Worm (Caenorhabditis elegans) whole organism, L1 larva: Measurements from ENCODE around the gene cpna-4.

Source experiments
- ama-1 ChIP-seq: fragments of 150-350 bp; optimal IDR thresholded peaks from 2 replicates; lab custom pipeline; 2014
- ceh-82 ChIP-seq, 3 experiments: fragments of 150-350 bp in 1 of 3; sonication (generic microtip) in 2 of 3; optimal IDR thresholded peaks; 2 replicates each; lab custom pipeline; 2014 to 2017; ENCODE audit warnings: missing biosample characterization in 3 of 3, missing genetic modification characterization in 3 of 3
- elt-3 ChIP-seq, 6 experiments: fragments of 150-350 bp in 1 of 6; sonication (generic microtip); optimal IDR thresholded peaks; 2 replicates each; lab custom pipeline; 2017 to 2018; ENCODE audit warnings: missing biosample characterization in 6 of 6, missing genetic modification characterization in 6 of 6, inconsistent platforms in 1 of 6
- lin-35 ChIP-seq, 2 experiments: fragments of 150-350 bp; optimal IDR thresholded peaks; 2 replicates each; lab custom pipeline; 2014; ENCODE audit warnings: missing biosample characterization in 2 of 2, missing genetic modification characterization in 2 of 2, missing genetic modification reagents in 2 of 2
- lir-3 ChIP-seq: sonication (generic microtip); optimal IDR thresholded peaks from 2 replicates; lab custom pipeline; 2016; ENCODE audit warnings: mild to moderate bottlenecking, missing genetic modification characterization, moderate library complexity, missing compliant biosample characterization; ENCODE audit not compliant: poor library complexity
- nhr-77 ChIP-seq: fragments of 150-350 bp; optimal IDR thresholded peaks from 2 replicates; lab custom pipeline; 2014; ENCODE audit warnings: missing biosample characterization, missing genetic modification characterization
- nhr-85 ChIP-seq: sonication (generic microtip); peaks from one replicate; lab custom pipeline; 2016; ENCODE audit warnings: missing genetic modification characterization, inconsistent platforms, missing compliant biosample characterization
- skn-1 ChIP-seq: fragments of 150-350 bp; optimal IDR thresholded peaks from 2 replicates; lab custom pipeline; 2014; ENCODE audit warnings: missing biosample characterization, missing genetic modification characterization
- unc-30 ChIP-seq: sonication (generic microtip); optimal IDR thresholded peaks from 2 replicates; lab custom pipeline; 2017; ENCODE audit warnings: missing biosample characterization, missing genetic modification characterization
- unc-62 ChIP-seq: fragments of 150-350 bp; optimal IDR thresholded peaks from 2 replicates; lab custom pipeline; 2014; ENCODE audit warnings: missing biosample characterization, missing genetic modification reagents, missing genetic modification characterization

DNA sequence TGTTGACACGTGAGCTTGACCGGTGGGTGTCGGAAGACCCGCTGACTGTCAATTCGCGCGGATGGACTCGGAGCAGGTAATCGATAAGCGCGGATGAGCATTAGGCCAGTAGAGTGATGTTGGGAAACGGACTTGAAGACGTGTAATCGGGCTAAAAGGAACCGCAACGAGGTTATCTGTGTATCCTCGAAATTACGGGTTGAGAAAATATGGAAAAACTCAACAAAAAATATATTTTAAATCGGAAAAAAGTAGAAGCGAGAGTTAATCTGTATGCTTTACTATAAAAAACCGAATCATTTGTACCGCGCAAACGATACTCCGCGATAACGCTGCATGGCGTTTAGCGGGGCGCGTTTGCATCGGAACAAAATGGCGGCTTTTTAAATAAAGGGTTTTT lies 29.6 kb downstream of the cpna-4 start, which contains the start of gene Y73F8A.1159:
- TF ChIP-seq nhr-77 (tag; lab: Kevin White, UChicago) = no peak
- TF ChIP-seq unc-62 = no peak
- TF ChIP-seq lin-35 (GFP tag; optimal IDR thresholded peaks at IDR 0.05; lab: Kevin White, UChicago) = no peak
- no peak for TF ChIP-seq skn-1 (tag; lab: Kevin White, UChicago)
- no peak for TF ChIP-seq nhr-85
- no peak for TF ChIP-seq ceh-82 (tag; optimal IDR thresholded peaks at IDR 0.05; lab: Kevin White, UChicago)
- no peak for TF ChIP-seq unc-30 (tag; lab: Kevin White, UChicago)
- no peak for TF ChIP-seq ama-1 (lab: Kevin White, UChicago)
- no peak for TF ChIP-seq elt-3 (tag; optimal IDR thresholded peaks at IDR 0.05; lab: Kevin White, UChicago)
- TF ChIP-seq lir-3 (tag; lab: Kevin White, UChicago) = no peak
